Fruit fly (Drosophila melanogaster) whole organism: ENCODE measurements around the gene CG11951.

ENCODE experiments used
- EcR ChIP-seq, 2 experiments: fragments of >200 bp; optimal IDR thresholded peaks; 2 replicates each; lab custom pipeline; 2017; ENCODE audit warnings: missing biosample characterization in 2 of 2, missing genetic modification characterization in 2 of 2, missing genetic modification reagents in 2 of 2
- pan ChIP-seq: fragments of >200 bp; optimal IDR thresholded peaks from 2 replicates; lab custom pipeline; 2017
- usp ChIP-seq: fragments of >200 bp; optimal IDR thresholded peaks from 2 replicates; lab custom pipeline; 2017; ENCODE audit warnings: missing biosample characterization, missing genetic modification characterization, mixed read lengths

- no peak for TF ChIP-seq pan (lab: Kevin White, UChicago)
- no peak for TF ChIP-seq usp (GFP tag; lab: Kevin White, UChicago)
- TF ChIP-seq EcR (GFP tag; optimal IDR thresholded peaks at IDR 0.05; lab: Kevin White, UChicago) = no peak
Measured at dm6 chr3R:29257890-29258691, 19.6 kb upstream of the CG11951 start.
